Fruit fly (Drosophila melanogaster) whole organism: ENCODE data around the gene CG1774.

ENCODE experiments used
- CG8478 ChIP-seq: fragments of >200 bp; optimal IDR thresholded peaks from 2 replicates; lab custom pipeline; 2018; ENCODE audit warnings: inconsistent platforms
- Dll ChIP-seq: fragments of >200 bp; optimal IDR thresholded peaks from 2 replicates; lab custom pipeline; 2017
- EcR ChIP-seq, 2 experiments: fragments of >200 bp; optimal IDR thresholded peaks; 2 replicates each; lab custom pipeline; 2017; ENCODE audit warnings: missing biosample characterization in 2 of 2, missing genetic modification characterization in 2 of 2, missing genetic modification reagents in 2 of 2
- pan ChIP-seq: fragments of >200 bp; optimal IDR thresholded peaks from 2 replicates; lab custom pipeline; 2017
- psq ChIP-seq: fragments of >200 bp; optimal IDR thresholded peaks from 2 replicates; lab custom pipeline; 2017
- usp ChIP-seq: fragments of >200 bp; optimal IDR thresholded peaks from 2 replicates; lab custom pipeline; 2017; ENCODE audit warnings: missing biosample characterization, missing genetic modification characterization, mixed read lengths

DNA sequence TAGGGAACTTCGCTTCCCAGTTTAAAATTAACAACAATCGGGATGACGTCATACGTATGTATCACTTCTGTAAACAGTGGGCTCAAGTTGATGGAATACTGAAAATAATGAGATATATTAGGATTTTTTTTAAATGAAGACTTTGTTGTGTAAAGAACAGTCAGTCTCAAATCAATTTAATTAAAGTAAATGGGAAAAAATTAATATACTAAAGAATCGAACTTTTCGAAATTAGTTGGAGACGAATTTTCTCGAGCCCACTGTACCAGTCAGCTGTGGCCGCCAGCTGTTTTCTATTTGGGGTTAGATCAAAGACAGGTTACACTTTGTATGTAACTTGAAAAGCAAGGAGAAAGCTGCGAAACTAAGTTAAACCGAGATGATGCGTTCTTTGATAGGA is 4.2 kb upstream of the CG1774 start, which contains the start of gene CG1635:
- no peak for TF ChIP-seq psq (lab: Kevin White, UChicago)
- TF ChIP-seq CG8478 = no peak
- no peak for TF ChIP-seq usp
- TF ChIP-seq EcR (GFP tag; optimal IDR thresholded peaks at IDR 0.05; lab: Kevin White, UChicago) = no peak
- TF ChIP-seq pan (lab: Kevin White, UChicago) = no peak
- TF ChIP-seq Dll (lab: Kevin White, UChicago) = no peak
